Worm (Caenorhabditis elegans): ENCODE results near the gene dlat-1.

dlat-1 gene

DNA sequence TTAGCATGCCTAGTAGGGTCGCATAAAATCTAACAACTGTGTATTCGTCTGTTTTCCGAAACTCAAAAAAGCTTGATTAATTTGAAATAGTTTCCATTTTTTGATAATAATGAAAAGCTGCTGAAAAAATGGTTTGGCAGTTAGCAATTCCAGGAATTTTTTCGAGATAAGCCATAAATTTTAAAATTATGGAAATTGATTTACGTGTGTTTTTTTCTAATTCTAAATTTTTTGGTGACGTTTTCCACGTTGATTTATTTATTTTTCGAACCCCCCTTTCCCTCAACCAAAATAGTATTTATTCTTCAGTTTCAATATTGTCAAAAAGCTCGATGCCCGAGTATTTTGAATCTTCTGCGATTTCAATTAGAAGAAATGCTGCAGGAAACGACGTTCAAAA is 18.2 kb downstream of the dlat-1 start, which contains the start of gene F23B12.1:
TSS of gene F23B12.1 (plus strand) at position 301 of the 400 bp plus-strand sequence.
- TF ChIP-seq ceh-32 (tag; optimal IDR thresholded peaks at IDR 0.05; ENCODE audit: poor library complexity): no peak
- no peak for TF ChIP-seq zfp-2 (tag; optimal IDR thresholded peaks at IDR 0.05)
- TF ChIP-seq unc-62 (GFP tag; optimal IDR thresholded peaks at IDR 0.05 in 1 of 2): peak in 1 of 2 experiments; percentile 29
- no peak for TF ChIP-seq unc-62 (tag; optimal IDR thresholded peaks at IDR 0.05)

DNA sequence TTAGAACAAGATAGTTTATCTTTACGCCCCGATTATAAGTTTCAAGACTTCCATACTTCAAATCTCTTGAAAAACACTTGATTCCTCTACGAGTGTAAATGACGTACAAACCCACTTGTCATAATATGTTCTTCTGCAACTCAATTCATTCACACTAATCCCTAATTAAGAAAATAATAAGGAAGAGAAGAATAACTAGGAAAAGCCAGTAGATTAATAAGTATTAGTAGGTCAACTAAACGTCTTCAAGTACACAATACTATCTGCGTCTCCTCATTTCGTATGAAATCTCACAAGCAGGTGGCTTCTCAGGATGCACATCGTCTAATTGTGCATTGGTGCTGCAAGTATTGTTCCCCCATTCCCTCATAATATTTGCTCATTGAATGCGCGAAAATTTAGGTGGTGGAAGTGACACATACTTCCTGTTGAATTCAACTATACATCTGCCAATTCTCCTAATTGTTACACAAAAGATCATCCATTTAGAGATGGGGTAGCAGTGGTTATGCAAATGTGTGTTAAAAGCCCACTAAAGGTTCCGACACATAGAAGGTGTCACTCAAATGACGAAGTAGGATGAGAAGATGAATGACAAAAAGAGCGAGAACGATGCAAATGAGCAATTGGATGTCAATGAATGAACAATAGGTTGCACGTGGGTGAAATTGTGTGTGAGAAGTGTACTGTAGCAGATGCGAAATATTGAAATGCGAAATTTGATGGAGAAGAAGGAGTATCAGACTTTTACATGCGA is 19.8 kb downstream of the dlat-1 start:
- TF ChIP-seq unc-62 (GFP tag; optimal IDR thresholded peaks at IDR 0.05 in 1 of 2) (peak in 1 of 2 experiments; percentile 99), unc-62 (tag; optimal IDR thresholded peaks at IDR 0.05) (no peak), skn-1 (tag; optimal IDR thresholded peaks at IDR 0.05) (no peak), hmg-1.1 (GFP tag; IDR thresholded peaks at IDR 0.05) (no peak), aha-1 (tag) (peak; percentile 30)

DNA sequence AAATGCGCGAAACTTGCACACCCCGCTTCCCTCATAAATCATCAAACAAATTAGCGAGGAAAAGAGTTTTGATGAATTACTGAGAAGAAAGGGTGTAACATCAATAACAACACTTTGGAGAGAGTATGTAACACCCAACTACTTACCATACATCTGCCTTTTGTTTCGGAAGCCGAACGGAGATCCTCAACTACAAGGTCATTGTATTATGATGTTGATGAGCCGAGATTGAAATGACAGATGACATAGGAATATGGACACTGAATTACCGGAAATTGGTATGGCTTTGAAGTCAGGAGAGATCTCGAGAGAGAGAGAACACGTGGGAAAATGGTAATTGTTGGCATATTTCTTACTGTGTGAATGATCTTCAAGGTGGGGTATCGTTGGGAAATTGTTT is 21.1 kb downstream of the dlat-1 start:
- no peak for TF ChIP-seq lin-38 (GFP tag; IDR thresholded peaks at IDR 0.05)
- TF ChIP-seq unc-62 (GFP tag; optimal IDR thresholded peaks at IDR 0.05 in 1 of 2): peak in 1 of 2 experiments; percentile 63
- no peak for TF ChIP-seq unc-62 (tag; optimal IDR thresholded peaks at IDR 0.05)

DNA sequence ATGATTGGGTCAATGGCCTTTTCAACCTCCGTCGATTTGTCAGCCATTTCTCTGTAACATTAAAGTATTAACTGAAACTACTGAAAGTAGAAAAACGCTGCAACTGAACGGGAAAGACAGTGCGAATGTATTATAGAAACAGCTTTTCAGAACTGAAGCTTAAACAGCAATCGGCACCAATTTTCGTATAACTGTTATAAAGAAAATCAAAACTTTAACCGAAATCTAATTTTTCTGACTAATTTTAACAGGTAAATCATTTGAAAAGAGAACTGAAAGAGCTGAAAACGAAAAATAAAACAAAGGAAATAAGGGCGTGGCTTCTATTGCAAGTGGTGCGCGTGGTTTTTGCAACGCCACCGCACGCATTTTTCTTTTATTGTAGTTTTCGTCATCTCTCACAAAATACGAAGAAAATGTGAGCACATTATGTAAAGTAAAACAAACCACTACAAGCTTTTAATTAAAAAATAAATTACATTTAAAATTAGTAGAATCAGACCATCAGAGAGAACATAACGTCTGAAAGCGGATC is 22.1 kb downstream of the dlat-1 start, which contains the start of gene rrsr-1:
TSS of gene rrsr-1 (minus strand) at position 51 of the 535 bp plus-strand sequence.
- TF ChIP-seq dve-1 (tag; optimal IDR thresholded peaks at IDR 0.05; ENCODE audit: insufficient read depth): no peak
- TF ChIP-seq nhr-11 (tag; optimal IDR thresholded peaks at IDR 0.05): no peak
- TF ChIP-seq Y75B8A.6 (GFP tag; IDR thresholded peaks at IDR 0.05): no peak
- TF ChIP-seq ceh-20 (GFP tag; IDR thresholded peaks at IDR 0.05): no peak
- no peak for TF ChIP-seq tag-97 (GFP tag; IDR thresholded peaks at IDR 0.05)
- no peak for TF ChIP-seq ztf-7 (tag; optimal IDR thresholded peaks at IDR 0.05)
- TF ChIP-seq unc-130 (GFP tag; optimal IDR thresholded peaks at IDR 0.05): peak; percentile 36
- peak; percentile 18 for TF ChIP-seq lin-13 (GFP tag; optimal IDR thresholded peaks at IDR 0.05)
- TF ChIP-seq snpc-1.2 (GFP tag; IDR thresholded peaks at IDR 0.05): no peak
- TF ChIP-seq lir-3 (tag; optimal IDR thresholded peaks at IDR 0.05): no peak
- no peak for TF ChIP-seq D1046.2 (GFP tag; IDR thresholded peaks at IDR 0.05)
- no peak for TF ChIP-seq lin-38 (GFP tag; IDR thresholded peaks at IDR 0.05)
- no peak for TF ChIP-seq hif-1 (tag; optimal IDR thresholded peaks at IDR 0.05)
- no peak for TF ChIP-seq egl-27 (tag; optimal IDR thresholded peaks at IDR 0.05)
- TF ChIP-seq F10B5.3 (tag; optimal IDR thresholded peaks at IDR 0.05): no peak
- no peak for TF ChIP-seq lin-29 (GFP tag; IDR thresholded peaks at IDR 0.05)
- no peak for TF ChIP-seq snpc-4 (tag; optimal IDR thresholded peaks at IDR 0.05)
- no peak for TF ChIP-seq pqm-1 (tag; optimal IDR thresholded peaks at IDR 0.05)
- no peak for TF ChIP-seq mxl-2 (GFP tag; conservative IDR thresholded peaks at IDR 0.05)
- TF ChIP-seq T26A8.4 (GFP tag; IDR thresholded peaks at IDR 0.05): no peak
- no peak for TF ChIP-seq ceh-32 (tag; optimal IDR thresholded peaks at IDR 0.05; ENCODE audit: poor library complexity)
- peak; percentile 86 for TF ChIP-seq nhr-6 (tag; optimal IDR thresholded peaks at IDR 0.05)
- no peak for TF ChIP-seq dmd-6 (GFP tag; IDR thresholded peaks at IDR 0.05)
- TF ChIP-seq hmg-1.1 (GFP tag; IDR thresholded peaks at IDR 0.05): peak; percentile 40; the same call in 1 of the 2 replicates
- TF ChIP-seq set-16 (GFP tag; IDR thresholded peaks at IDR 0.05): no peak
- TF ChIP-seq daf-8 (GFP tag; IDR thresholded peaks at IDR 0.05): no peak
- no peak for TF ChIP-seq Y48G9A.11 (GFP tag; IDR thresholded peaks at IDR 0.05)
- TF ChIP-seq dmd-8 (GFP tag; IDR thresholded peaks at IDR 0.05): no peak
- TF ChIP-seq nhr-42 (GFP tag; IDR thresholded peaks at IDR 0.05): no peak
- TF ChIP-seq mdl-1 (tag; optimal IDR thresholded peaks at IDR 0.05): no peak
- no peak for TF ChIP-seq aha-1 (tag)
- TF ChIP-seq arid-1 (GFP tag; conservative IDR thresholded peaks at IDR 0.05): no peak
- no peak for TF ChIP-seq nhr-237 (tag; optimal IDR thresholded peaks at IDR 0.05)
- TF ChIP-seq mes-2 (tag; optimal IDR thresholded peaks at IDR 0.05; ENCODE audit: poor library complexity, severe bottlenecking): peak; percentile 88
- TF ChIP-seq mep-1 (tag; optimal IDR thresholded peaks at IDR 0.05): no peak
- peak; percentile 29 for TF ChIP-seq dpl-1 (GFP tag; optimal IDR thresholded peaks at IDR 0.05)
- no peak for TF ChIP-seq lim-7 (GFP tag; IDR thresholded peaks at IDR 0.05)
- TF ChIP-seq dmd-9 (GFP tag; IDR thresholded peaks at IDR 0.05): no peak
- TF ChIP-seq daf-12 (tag; optimal IDR thresholded peaks at IDR 0.05): no peak

Measured in whole organism, L4 larva.